Fruit fly (Drosophila melanogaster) whole organism, prepupa: ENCODE measurements around the gene CG9240.

Experiments used
- Blimp-1 ChIP-seq: fragments of 200-800 bp; sonication (Bioruptor generic); optimal IDR thresholded peaks from 3 replicates; lab custom pipeline; 2017; ENCODE audit warnings: missing biosample characterization, missing genetic modification characterization, mild to moderate bottlenecking, moderate library complexity, missing genetic modification reagents
- CG3032 ChIP-seq: fragments of 200-800 bp; optimal IDR thresholded peaks from 2 replicates; lab custom pipeline; 2019; ENCODE audit warnings: missing biosample characterization, mild to moderate bottlenecking, missing genetic modification characterization, moderate library complexity
- Gug ChIP-seq: fragments of 200-800 bp; sonication (Bioruptor generic); IDR thresholded peaks from 2 replicates; pipeline ENCODE4 v1.3.6; 2022; ENCODE audit warnings: missing biosample characterization, missing genetic modification characterization
- OdsH ChIP-seq: fragments of 200-800 bp; sonication (Bioruptor generic); optimal IDR thresholded peaks from 3 replicates; lab custom pipeline; 2016; ENCODE audit warnings: missing biosample characterization, missing genetic modification characterization
- Smox ChIP-seq: fragments of 200-800 bp; sonication (Bioruptor generic); optimal IDR thresholded peaks from 3 replicates; lab custom pipeline; 2016; ENCODE audit warnings: missing biosample characterization, missing genetic modification characterization

- TF ChIP-seq Gug (GFP tag; lab: Robert Waterston, UW) (no peak), Blimp-1 (no peak), OdsH (no peak), CG3032 (no peak), Smox (GFP tag; lab: Kevin White, UChicago) (no peak)
Observed at dm6 chrX:15662285-15662684, 38.8 kb downstream of the CG9240 start, which contains the start of gene CG8119.
